Worm (Caenorhabditis elegans) whole organism, L3 larva: Measurements from ENCODE around the gene srr-2.

Experiments
- ceh-82 ChIP-seq: fragments of 150-350 bp; optimal IDR thresholded peaks from 2 replicates; lab custom pipeline; 2014; ENCODE audit warnings: missing biosample characterization, missing genetic modification characterization
- daf-12 ChIP-seq: fragments of 150-350 bp; optimal IDR thresholded peaks from 2 replicates; lab custom pipeline; 2014; ENCODE audit warnings: missing biosample characterization, missing genetic modification reagents, missing genetic modification characterization
- egl-27 ChIP-seq: sonication (generic microtip); optimal IDR thresholded peaks from 4 replicates; lab custom pipeline; 2017; ENCODE audit warnings: missing biosample characterization, missing genetic modification reagents, missing genetic modification characterization
- egl-5 ChIP-seq: fragments of 150-350 bp; optimal IDR thresholded peaks from 2 replicates; lab custom pipeline; 2017; ENCODE audit warnings: missing biosample characterization, missing genetic modification reagents, missing genetic modification characterization, inconsistent platforms
- elt-3 ChIP-seq, 3 experiments: fragments of 150-350 bp in 1 of 3; sonication (generic microtip) in 2 of 3; optimal IDR thresholded peaks; 2 replicates in 2 of 3; 4 replicates in 1 of 3; lab custom pipeline; 2014 to 2017; ENCODE audit warnings: missing biosample characterization in 3 of 3, missing genetic modification characterization in 3 of 3
- nfya-1 ChIP-seq: sonication (generic microtip); optimal IDR thresholded peaks from 2 replicates; lab custom pipeline; 2017; ENCODE audit warnings: missing genetic modification characterization, mild to moderate bottlenecking, missing compliant biosample characterization, antibody characterized with exemption, moderate library complexity; ENCODE audit not compliant: insufficient read depth
- nhr-43 ChIP-seq: sonication (generic microtip); optimal IDR thresholded peaks from 2 replicates; lab custom pipeline; 2016; ENCODE audit warnings: mild to moderate bottlenecking, missing genetic modification characterization, missing compliant biosample characterization; ENCODE audit not compliant: poor library complexity, severe bottlenecking
- nhr-77 ChIP-seq: fragments of 150-350 bp; optimal IDR thresholded peaks from 2 replicates; lab custom pipeline; 2014; ENCODE audit warnings: missing biosample characterization, missing genetic modification characterization
- pha-4 ChIP-seq: fragments of 150-350 bp; optimal IDR thresholded peaks from 2 replicates; lab custom pipeline; 2014; ENCODE audit warnings: missing biosample characterization, missing genetic modification reagents, missing genetic modification characterization
- skn-1 ChIP-seq: fragments of 150-350 bp; optimal IDR thresholded peaks from 2 replicates; lab custom pipeline; 2014; ENCODE audit warnings: missing biosample characterization, missing genetic modification characterization
- unc-62 ChIP-seq: fragments of 150-350 bp; sonication (generic microtip); optimal IDR thresholded peaks from 4 replicates; lab custom pipeline; 2014; ENCODE audit warnings: missing biosample characterization, missing genetic modification reagents, missing genetic modification characterization
- zag-1 ChIP-seq: fragments of 150-350 bp; optimal IDR thresholded peaks from 2 replicates; lab custom pipeline; 2014; ENCODE audit warnings: missing biosample characterization, missing genetic modification characterization

DNA sequence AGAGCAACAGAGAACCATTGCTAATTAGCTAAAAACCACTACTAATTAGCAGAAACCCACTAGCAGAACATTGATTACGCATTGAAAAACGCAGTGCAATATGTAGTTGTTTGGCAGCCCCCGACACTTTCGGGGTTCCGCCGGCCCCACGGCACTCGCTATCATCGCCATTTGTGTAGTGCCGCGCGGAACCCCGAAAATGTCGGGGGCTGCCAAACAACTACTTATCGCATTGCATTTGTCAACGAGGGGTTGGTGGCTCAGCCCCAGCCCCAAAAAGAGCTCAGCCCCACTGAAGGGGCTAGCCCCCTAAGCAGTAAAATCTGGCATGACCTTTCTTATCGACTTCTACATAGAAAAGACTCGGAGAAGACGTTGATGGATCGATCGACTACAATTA is 42.4 kb upstream of the srr-2 start:
- TF ChIP-seq elt-3 (tag; optimal IDR thresholded peaks at IDR 0.05; lab: Kevin White, UChicago) (no peak), unc-62 (GFP tag; lab: Kevin White, UChicago) (no peak), daf-12 (tag; lab: Kevin White, UChicago) (no peak), zag-1 (tag; lab: Kevin White, UChicago) (no peak), nfya-1 (tag; lab: Kevin White, UChicago) (no peak), ceh-82 (tag; lab: Kevin White, UChicago) (no peak), egl-5 (tag; lab: Kevin White, UChicago) (no peak), skn-1 (no peak), nhr-77 (tag; lab: Kevin White, UChicago) (no peak), egl-27 (tag; lab: Kevin White, UChicago) (no peak), pha-4 (tag; lab: Kevin White, UChicago) (no peak), nhr-43 (tag; lab: Kevin White, UChicago) (no peak)
